Worm (Caenorhabditis elegans) whole organism, mixed stage, embryonic: ENCODE measurements around the gene Y73F4A.3.

Source experiments
- M03D4.4 ChIP-seq: sonication (generic microtip); optimal IDR thresholded peaks from 2 replicates; lab custom pipeline; 2017; ENCODE audit warnings: mild to moderate bottlenecking, missing genetic modification characterization, missing compliant biosample characterization
- nhr-2 ChIP-seq: fragments of 150-350 bp; optimal IDR thresholded peaks from 2 replicates; lab custom pipeline; 2014; ENCODE audit warnings: missing biosample characterization, missing genetic modification characterization
- ztf-11 ChIP-seq: fragments of 150-350 bp; optimal IDR thresholded peaks from 2 replicates; lab custom pipeline; 2014; ENCODE audit warnings: missing biosample characterization, missing genetic modification characterization

DNA sequence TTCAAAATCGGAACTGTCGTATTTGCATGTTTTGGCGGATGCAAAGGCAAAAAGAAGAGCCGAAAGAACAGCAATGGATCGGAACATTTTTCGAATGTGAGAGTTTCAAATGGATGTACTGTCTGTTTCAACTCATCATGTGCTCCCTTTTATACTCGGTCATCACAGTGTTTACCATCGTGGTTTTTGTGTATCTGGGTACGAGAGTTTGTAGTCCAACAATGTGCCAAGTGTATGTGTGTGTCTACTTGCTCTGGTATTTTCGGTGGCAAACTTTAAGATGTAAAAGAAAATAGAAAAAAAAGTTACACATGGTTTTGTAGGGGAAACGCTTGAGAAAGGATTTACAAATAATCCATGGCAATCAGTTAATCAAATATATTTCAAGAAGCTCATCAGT, 2.9 kb upstream of the Y73F4A.3 start, which contains the start of gene Y73F4A.2:
- no peak for TF ChIP-seq M03D4.4
- TF ChIP-seq ztf-11 (tag; lab: Kevin White, UChicago), result no peak
- TF ChIP-seq nhr-2 (tag; lab: Kevin White, UChicago), result no peak
